Fruit fly (Drosophila melanogaster) ovary, adult (tissue): Measurements from ENCODE around the gene Mitofilin.

Experiments used
- CG17801 ChIP-seq: fragments of 200-800 bp; optimal IDR thresholded peaks from 2 replicates; lab custom pipeline; 2019; ENCODE audit warnings: missing biosample characterization, mild to moderate bottlenecking, missing genetic modification characterization, moderate library complexity; ENCODE audit not compliant: partially characterized antibody

Mitofilin gene

DNA sequence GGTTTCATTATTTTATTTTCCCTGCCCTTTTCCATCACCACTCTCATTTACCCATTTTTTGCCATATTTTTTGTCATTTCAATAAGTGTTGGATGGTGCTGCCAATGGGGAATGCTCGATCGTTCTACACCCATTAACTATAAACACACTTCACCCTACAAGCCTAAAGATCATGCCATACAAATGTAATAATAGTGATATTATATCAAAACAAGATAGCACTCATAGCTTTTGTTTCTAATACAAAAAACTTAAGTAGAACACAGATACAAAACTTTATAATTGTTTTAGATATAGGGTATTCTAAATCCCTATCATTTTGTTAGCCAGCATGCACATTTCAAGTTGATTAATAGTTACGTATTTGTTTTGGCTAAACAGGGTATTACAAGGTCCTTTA is 23.5 kb downstream of the Mitofilin start:
- no peak for TF ChIP-seq CG17801 (GFP tag; lab: Kevin White, UChicago)

DNA sequence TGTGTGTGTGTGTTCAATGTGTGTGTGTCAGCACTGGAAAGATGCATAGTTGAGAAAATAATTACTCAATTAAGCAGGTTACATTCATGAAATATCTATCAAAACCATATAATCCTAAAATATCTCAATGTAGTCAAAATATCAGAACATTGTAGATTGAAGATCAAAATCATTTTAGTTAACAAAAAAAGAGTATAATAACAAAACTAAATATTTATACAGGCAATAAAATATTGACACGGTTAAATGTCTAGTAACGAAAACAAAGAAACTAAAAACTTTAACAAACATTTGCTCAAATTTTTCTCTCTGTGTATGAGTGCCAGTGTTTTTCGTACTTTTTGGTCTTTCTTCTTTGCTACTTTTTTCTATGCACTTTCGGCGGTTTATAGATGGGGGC is 24.3 kb downstream of the Mitofilin start:
- TF ChIP-seq CG17801 (GFP tag; lab: Kevin White, UChicago), result no peak

DNA sequence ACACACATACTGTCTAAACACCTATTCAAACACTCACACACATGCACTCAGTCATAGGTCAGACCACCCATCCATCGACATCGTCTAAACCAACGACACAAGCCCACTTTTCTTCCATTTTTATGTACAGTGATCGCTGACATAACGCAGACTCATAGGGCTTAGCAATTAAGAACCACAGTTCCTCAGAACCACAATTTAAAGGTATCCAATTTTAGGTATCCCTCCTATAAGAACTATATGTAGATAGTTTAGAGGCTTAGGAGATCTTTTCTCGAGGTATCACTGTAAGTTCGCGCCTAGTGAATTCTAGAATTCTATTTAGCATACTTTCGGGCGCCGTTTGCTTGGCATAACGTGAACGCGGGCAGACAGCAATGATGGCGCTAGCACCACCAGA is 30.2 kb downstream of the Mitofilin start:
- peak; percentile 10 for TF ChIP-seq CG17801 (GFP tag; lab: Kevin White, UChicago)

DNA sequence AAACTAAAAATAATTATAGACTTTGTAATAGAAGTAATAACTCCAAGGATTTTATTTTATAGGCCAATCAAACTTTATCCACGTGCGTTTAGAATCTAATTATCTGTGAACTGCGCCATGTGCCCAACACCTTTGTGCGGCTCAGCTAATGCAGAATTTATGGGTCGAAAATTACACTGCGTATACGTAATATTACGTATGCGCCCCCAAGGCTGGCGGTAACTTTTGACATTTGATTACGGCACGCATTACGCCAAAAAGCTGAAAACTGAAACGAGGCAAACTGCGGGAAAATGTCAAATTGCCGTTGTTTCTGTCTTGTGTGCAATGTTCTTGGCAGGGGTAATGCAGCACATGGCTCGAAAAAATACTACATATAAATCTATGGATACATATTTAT is 31.5 kb downstream of the Mitofilin start:
- no peak for TF ChIP-seq CG17801 (GFP tag; lab: Kevin White, UChicago)

DNA sequence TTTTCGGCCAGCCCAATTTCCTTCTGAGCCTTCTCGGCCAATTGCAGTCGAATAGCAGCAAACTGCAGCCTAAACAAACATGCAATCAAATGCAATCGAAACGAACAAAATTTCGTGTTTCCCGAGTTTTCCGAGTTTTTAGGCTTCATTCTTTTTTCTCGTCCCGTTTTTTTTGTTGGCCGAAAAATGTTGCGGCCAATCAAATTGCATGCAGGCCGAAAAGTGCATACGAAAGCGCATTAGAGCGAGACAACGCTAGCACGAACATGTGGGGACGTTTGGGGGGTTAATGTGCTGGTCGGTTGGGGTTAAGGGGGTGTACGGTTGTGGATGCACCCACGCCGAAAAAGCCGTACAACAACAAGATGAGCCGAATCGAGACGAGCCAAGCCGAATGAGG is 33.4 kb downstream of the Mitofilin start:
- TF ChIP-seq CG17801 (GFP tag; lab: Kevin White, UChicago), result no peak

DNA sequence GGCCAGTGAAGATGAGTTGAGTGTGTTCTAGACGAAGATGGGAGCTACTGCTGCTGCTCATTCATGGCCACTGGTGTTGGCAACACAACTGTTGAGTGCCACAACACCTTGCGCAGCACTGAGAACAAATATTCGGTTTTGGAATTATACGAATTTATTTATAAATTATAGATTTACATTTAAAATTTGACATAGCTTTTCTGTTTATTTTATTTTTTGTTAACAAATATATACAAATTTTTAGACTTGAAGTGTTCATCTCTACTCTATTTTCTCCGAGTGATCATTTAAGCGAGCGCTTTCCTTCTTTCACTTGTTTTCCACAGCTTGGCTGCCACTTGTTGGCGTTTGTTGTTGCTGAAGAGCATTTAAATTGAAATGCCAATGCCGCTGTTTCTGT is 35.6 kb downstream of the Mitofilin start:
- TF ChIP-seq CG17801 (GFP tag; lab: Kevin White, UChicago), result no peak

DNA sequence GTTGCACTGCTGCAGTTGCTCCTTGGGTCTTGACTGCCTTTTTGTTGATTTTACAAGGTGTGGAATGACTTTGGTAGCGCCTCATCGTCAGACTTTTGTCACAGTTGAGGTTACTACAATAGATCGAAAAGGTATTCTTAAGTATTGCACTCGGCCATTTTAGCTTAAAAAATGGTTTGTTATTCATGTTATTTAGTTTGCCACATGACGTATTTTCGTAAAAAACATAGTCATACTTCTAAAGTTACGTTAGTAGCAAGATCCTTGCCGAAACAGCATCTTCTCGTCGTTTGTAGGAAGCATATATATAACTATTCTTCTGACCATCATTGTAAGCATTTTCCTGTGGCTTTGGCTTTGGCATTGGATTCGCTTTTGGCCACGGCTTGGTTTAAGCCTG is 43.7 kb downstream of the Mitofilin start:
- TF ChIP-seq CG17801 (GFP tag; lab: Kevin White, UChicago), result no peak

DNA sequence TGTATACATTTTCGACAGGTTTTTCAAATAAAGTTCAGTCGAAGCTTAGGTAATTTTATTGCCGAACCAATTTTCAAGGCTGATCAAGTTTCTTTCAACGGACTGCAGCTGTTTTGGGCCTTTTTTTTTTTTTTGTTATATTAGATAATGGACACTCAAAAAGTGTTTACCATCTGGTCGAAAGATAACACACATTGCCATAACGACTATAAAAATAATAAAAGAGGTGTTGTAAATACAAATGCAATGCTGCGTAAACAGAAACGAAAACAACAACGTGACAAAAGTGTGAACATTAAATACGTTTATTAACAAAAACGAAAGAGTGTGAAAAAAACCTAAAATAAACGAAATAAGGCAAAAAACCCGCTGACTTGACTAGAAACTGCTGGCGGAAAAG is 45.4 kb downstream of the Mitofilin start:
- TF ChIP-seq CG17801 (GFP tag; lab: Kevin White, UChicago), result peak; percentile 10

DNA sequence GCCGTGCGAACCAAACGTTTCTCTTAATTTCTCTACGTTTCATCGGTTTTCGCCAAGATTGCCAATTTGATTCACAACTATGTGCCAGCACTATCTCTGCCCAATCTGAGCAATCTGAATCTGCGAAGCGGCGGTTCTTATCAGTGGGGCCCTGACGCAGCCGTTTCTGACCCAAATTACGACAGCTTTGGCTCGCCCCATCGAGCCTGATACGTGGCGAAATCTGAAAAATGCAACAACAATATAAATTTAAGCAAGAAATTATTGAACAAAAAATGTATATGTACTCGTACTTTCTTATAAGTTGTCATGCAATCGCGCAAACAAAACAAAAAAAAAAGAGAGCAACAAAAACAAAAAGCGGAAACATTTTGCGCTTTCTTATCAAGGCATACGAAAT is 46.2 kb downstream of the Mitofilin start:
- no peak for TF ChIP-seq CG17801 (GFP tag; lab: Kevin White, UChicago)

DNA sequence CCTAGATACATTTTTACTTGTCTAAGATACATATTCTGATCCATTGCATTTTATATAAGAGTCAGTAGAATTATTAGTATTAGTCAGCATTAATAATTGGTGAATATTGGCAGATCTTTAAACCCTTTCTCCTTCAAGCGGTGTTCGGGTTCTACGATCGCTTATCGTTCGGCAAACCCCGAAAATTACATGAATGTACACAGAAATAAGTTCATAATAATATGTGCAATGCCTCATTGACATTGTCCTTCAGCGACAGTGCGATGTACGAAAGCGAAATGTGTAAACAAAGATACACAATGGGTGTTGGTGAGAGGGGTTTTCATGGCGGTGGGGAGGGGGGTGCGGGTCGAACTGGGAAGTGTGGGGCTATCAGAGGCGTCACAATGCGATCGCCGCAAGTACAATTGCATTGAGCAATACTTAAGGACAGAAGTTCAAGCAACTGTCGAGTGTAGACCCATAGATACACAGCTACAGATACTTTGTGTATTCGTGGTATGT is 46.7 kb downstream of the Mitofilin start:
- TF ChIP-seq CG17801 (GFP tag; lab: Kevin White, UChicago), result no peak

DNA sequence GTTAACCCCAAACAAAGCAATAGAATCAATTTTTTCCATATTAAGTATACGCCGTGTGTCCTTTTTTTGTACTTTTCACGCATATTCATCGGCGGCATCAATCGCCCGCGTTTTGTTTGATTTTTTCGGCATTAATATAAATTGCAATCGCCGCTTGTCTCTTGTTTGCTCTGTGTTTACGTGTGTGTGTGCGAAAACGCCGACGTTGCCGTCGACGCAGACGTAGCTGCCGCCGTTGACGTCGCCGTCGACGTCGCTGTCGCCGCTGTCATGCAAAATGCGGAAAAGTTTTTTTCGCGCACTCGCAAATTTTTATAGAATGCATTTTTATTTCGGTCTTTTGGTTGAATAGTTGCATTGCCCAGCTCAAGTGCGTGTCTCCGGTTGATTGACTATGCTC is 50.1 kb downstream of the Mitofilin start:
- TF ChIP-seq CG17801 (GFP tag; lab: Kevin White, UChicago), result no peak

DNA sequence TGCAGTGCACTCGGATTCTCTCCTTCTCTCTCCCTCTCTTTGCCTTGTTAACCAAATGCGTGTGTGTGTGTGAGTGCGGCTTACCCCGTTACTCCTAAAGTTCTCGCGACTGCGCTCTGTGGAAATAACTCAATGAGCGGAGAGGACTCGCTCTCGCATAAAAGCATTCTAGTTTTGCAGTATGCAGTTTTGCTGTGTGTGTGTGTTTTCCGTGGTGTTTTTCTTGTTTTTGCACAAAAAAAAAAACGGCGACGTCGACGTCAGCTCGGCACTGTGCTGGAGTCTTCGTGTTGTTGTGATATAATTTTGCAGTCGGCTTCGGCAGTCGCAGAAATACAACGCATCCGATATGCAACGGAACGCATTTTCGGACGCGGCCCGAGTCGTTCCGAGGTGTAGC is 51.1 kb downstream of the Mitofilin start:
- peak; percentile 63 for TF ChIP-seq CG17801 (GFP tag; lab: Kevin White, UChicago)

DNA sequence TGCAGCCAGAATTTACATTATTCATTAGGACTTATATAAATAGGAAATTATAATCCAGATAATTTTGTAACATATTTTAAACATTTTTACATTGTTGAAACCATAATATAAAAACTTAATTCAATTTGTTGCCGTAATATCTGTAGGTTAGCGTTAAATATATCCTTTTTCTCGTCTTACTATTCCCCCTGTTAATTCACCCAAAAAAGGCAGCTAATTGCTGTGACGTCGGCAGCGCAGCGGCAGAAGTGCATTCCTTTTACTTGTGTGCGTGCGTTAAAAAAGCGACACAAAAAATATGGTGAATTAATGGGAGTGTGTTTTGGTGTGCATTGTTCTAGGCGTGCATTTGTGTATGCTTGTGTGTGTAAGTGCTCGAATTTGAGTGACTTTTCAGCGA is 51.6 kb downstream of the Mitofilin start:
- no peak for TF ChIP-seq CG17801 (GFP tag; lab: Kevin White, UChicago)

DNA sequence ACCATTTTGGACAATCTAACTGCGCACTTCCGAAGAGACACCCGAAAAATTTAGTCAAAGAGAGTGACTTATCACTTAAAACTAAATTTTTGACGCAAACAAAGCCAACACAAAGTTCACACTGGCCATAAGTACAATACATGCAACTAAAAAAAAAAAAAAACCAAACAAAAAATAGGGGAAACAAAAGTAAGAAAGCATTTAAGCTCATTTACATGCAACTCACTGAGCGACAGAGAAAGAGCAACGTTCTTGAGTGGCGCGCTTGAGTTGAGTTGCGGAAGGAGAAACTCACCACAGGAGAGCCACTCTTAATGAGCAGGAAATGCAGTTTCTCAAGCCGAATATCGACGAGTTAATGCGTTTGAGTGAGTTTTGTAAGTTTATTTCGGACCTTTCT is 52.0 kb downstream of the Mitofilin start:
- TF ChIP-seq CG17801 (GFP tag; lab: Kevin White, UChicago), result no peak

DNA sequence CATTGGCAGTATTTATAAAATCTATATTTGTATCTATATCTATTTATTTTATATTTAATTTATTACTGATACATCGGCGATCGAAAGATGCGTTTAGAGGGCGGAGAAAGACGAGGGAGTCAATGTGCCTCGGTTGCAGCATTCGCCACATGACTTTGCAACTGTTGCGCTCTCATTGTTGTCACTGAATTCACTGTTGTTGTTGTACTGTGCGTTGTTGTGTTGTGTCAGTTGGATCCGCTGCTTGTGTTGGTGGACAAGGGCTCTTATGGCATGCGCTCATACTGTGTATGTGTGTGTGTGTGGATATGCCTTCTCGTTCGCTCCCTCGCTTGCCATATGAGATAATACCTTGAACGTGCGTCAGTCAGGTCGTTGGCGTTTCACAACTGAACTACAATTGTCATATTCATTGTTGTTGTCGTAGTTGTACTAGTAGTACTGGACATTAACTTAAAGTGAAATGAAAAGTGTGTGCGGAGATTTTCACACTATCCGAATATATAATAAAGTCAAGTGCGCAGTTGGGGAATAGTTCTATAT is 52.5 kb downstream of the Mitofilin start:
- TF ChIP-seq CG17801 (GFP tag; lab: Kevin White, UChicago), result no peak

DNA sequence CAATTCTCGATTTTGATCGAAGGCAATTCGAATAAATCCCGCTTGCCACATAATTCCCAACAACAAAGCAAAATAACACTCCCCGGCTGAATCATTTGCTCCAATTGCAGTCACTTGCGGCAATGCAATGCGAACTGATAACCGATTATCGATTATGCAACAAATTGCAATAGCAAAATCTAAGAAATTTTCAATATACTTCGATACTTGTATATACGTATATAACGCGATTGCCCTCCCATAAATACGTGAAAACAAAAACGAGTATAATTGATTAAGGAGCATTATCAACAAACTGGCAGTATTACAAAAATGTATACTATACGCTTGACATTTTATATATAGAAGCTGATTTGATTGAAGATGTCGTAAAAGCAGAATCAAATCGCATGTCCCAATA is 53.3 kb downstream of the Mitofilin start:
- no peak for TF ChIP-seq CG17801 (GFP tag; lab: Kevin White, UChicago)
